Worm (Caenorhabditis elegans): Measurements from ENCODE around the gene txt-18.

Gene txt-18

ce11 chrII:6360822-6361221 lies 16.9 kb downstream of the txt-18 start, which contains the start of gene K10B2.4 (continued):
- TF ChIP-seq ztf-18 (tag; optimal IDR thresholded peaks at IDR 0.05) (peak; percentile 92), F57A8.1 (GFP tag; optimal IDR thresholded peaks at IDR 0.05) (no peak), egl-18 (GFP tag; IDR thresholded peaks at IDR 0.05) (no peak), snpc-1.3 (tag; optimal IDR thresholded peaks at IDR 0.05; ENCODE audit: insufficient read depth) (no peak), sptf-2 (GFP tag; optimal IDR thresholded peaks at IDR 0.05) (no peak), ets-4 (GFP tag; optimal IDR thresholded peaks at IDR 0.05) (no peak), mxl-1 (tag; optimal IDR thresholded peaks at IDR 0.05) (no peak), dox-1 (GFP tag; IDR thresholded peaks at IDR 0.05) (peak; percentile 64), ceh-79 (tag; optimal IDR thresholded peaks at IDR 0.05) (no peak), snpc-1.1 (tag; optimal IDR thresholded peaks at IDR 0.05; ENCODE audit: insufficient read depth) (no peak), ztf-22 (GFP tag; optimal IDR thresholded peaks at IDR 0.05) (no peak), ekl-4 (GFP tag; IDR thresholded peaks at IDR 0.05) (peak; percentile 73), dpl-1 (GFP tag; optimal IDR thresholded peaks at IDR 0.05) (peak; percentile 46), cebp-1 (GFP tag; IDR thresholded peaks at IDR 0.05) (no peak), cebp-1 (tag; optimal IDR thresholded peaks at IDR 0.05) (peak; percentile 47), xnd-1 (tag; optimal IDR thresholded peaks at IDR 0.05) (no peak), F23B12.7 (tag; optimal IDR thresholded peaks at IDR 0.05; ENCODE audit: insufficient read depth) (peak; percentile 80), ZK185.1 (tag; optimal IDR thresholded peaks at IDR 0.05; ENCODE audit: poor library complexity, severe bottlenecking) (peak; percentile 58), F52B5.7 (tag; optimal IDR thresholded peaks at IDR 0.05) (no peak), Y95B8A.8 (GFP tag; IDR thresholded peaks at IDR 0.05) (no peak), C06A6.2 (GFP tag; conservative IDR thresholded peaks at IDR 0.05) (no peak), K12H6.12 (tag; optimal IDR thresholded peaks at IDR 0.05) (no peak), attf-3 (GFP tag; conservative IDR thresholded peaks at IDR 0.05) (no peak), hmg-20 (GFP tag; IDR thresholded peaks at IDR 0.05) (no peak), mel-28 (tag; optimal IDR thresholded peaks at IDR 0.05; ENCODE audit: borderline replicate concordance) (no peak), Y79H2A.3 (GFP tag; conservative IDR thresholded peaks at IDR 0.05) (no peak), F57C9.4 (tag; optimal IDR thresholded peaks at IDR 0.05) (no peak), B0261.1 (tag; optimal IDR thresholded peaks at IDR 0.05) (no peak), ztf-3 (GFP tag; optimal IDR thresholded peaks at IDR 0.05) (no peak), K11D2.4 (GFP tag; IDR thresholded peaks at IDR 0.05) (no peak), zfh-2 (GFP tag; conservative IDR thresholded peaks at IDR 0.05) (no peak), lin-54 (GFP tag; optimal IDR thresholded peaks at IDR 0.05) (peak; percentile 62), T26A5.8 (tag; optimal IDR thresholded peaks at IDR 0.05) (no peak), mcd-1 (GFP tag; IDR thresholded peaks at IDR 0.05) (peak; percentile 59; the same call in 1 of the 2 replicates), Y67H2A.10 (GFP tag; conservative IDR thresholded peaks at IDR 0.05) (0 out of 2 replicates have a peak, but pooled peaks have one; percentile 21), madf-6 (GFP tag; IDR thresholded peaks at IDR 0.05) (peak; percentile 50), attf-5 (GFP tag; optimal IDR thresholded peaks at IDR 0.05) (peak; percentile 72), tbx-9 (tag; optimal IDR thresholded peaks at IDR 0.05; ENCODE audit: borderline replicate concordance) (no peak), him-1 (tag; optimal IDR thresholded peaks at IDR 0.05) (no peak), egrh-3 (GFP tag; IDR thresholded peaks at IDR 0.05) (no peak), ceh-91 (GFP tag; IDR thresholded peaks at IDR 0.05) (no peak), bed-1 (GFP tag; IDR thresholded peaks at IDR 0.05) (no peak), F55B11.4 (tag; optimal IDR thresholded peaks at IDR 0.05; ENCODE audit: borderline replicate concordance, insufficient read depth) (no peak)
